Worm (Caenorhabditis elegans) whole organism, late embryonic: ENCODE results near the gene T14B4.1.
A peak's percentile ranks its signal among the peaks of the same experiment; 100 is the strongest.

Source experiments
- C08G9.2 ChIP-seq: sonication (generic microtip); optimal IDR thresholded peaks from 2 replicates; lab custom pipeline; 2016; ENCODE audit warnings: mild to moderate bottlenecking, missing genetic modification characterization, moderate library complexity, missing compliant biosample characterization
- C38D4.7 ChIP-seq: fragments of 200-800 bp; sonication (Bioruptor generic); optimal IDR thresholded peaks from 2 replicates; lab custom pipeline; 2018; ENCODE audit warnings: mild to moderate bottlenecking, missing genetic modification characterization, moderate library complexity, missing compliant biosample characterization
- F13H6.1 ChIP-seq: sonication (generic microtip); optimal IDR thresholded peaks from 2 replicates; lab custom pipeline; 2016; ENCODE audit warnings: missing genetic modification characterization, missing compliant biosample characterization
- K02D7.2 ChIP-seq: sonication (generic microtip); optimal IDR thresholded peaks from 2 replicates; lab custom pipeline; 2017; ENCODE audit warnings: mild to moderate bottlenecking, missing genetic modification characterization, missing compliant biosample characterization
- T23F11.4 ChIP-seq: fragments of 200-800 bp; sonication (Bioruptor generic); optimal IDR thresholded peaks from 2 replicates; lab custom pipeline; 2018; ENCODE audit warnings: mild to moderate bottlenecking, missing genetic modification characterization, missing compliant biosample characterization
- Y22D7AL.16 ChIP-seq: sonication (generic microtip); optimal IDR thresholded peaks from 2 replicates; lab custom pipeline; 2016; ENCODE audit warnings: missing genetic modification characterization, missing compliant biosample characterization
- ama-1 ChIP-seq: fragments of 150-350 bp; optimal IDR thresholded peaks from 2 replicates; lab custom pipeline; 2014
- ceh-14 ChIP-seq: sonication (generic microtip); optimal IDR thresholded peaks from 2 replicates; lab custom pipeline; 2016; ENCODE audit warnings: missing genotype, missing genetic modification characterization, missing compliant biosample characterization
- ceh-22 ChIP-seq: sonication (generic microtip); optimal IDR thresholded peaks from 2 replicates; lab custom pipeline; 2017; ENCODE audit warnings: missing biosample characterization, missing genetic modification characterization
- ceh-24 ChIP-seq: sonication (generic microtip); optimal IDR thresholded peaks from 2 replicates; lab custom pipeline; 2016; ENCODE audit warnings: mild to moderate bottlenecking, missing genetic modification characterization, missing compliant biosample characterization
- ceh-30 ChIP-seq: fragments of 150-350 bp; optimal IDR thresholded peaks from 2 replicates; lab custom pipeline; 2014; ENCODE audit warnings: missing biosample characterization, missing genetic modification characterization
- ceh-31 ChIP-seq: sonication (generic microtip); optimal IDR thresholded peaks from 2 replicates; lab custom pipeline; 2016; ENCODE audit warnings: missing genetic modification characterization, missing compliant biosample characterization
- ceh-34 ChIP-seq: sonication (generic microtip); optimal IDR thresholded peaks from 2 replicates; lab custom pipeline; 2016; ENCODE audit warnings: mild to moderate bottlenecking, missing genetic modification characterization, missing compliant biosample characterization
- ceh-45 ChIP-seq: fragments of 200-800 bp; sonication (Bioruptor generic); IDR thresholded peaks from 2 replicates; pipeline ENCODE4 v1.3.6; 2022; ENCODE audit warnings: missing genetic modification reagents, missing genetic modification characterization, missing compliant biosample characterization
- ceh-48 ChIP-seq: sonication (generic microtip); optimal IDR thresholded peaks from 2 replicates; lab custom pipeline; 2016; ENCODE audit warnings: missing genetic modification characterization, inconsistent platforms, missing compliant biosample characterization
- ceh-6 ChIP-seq: fragments of 200-800 bp; sonication (Bioruptor generic); optimal IDR thresholded peaks from 2 replicates; lab custom pipeline; 2018; ENCODE audit warnings: mild to moderate bottlenecking, missing genetic modification characterization, missing compliant biosample characterization
- ceh-9 ChIP-seq: sonication (generic microtip); optimal IDR thresholded peaks from 2 replicates; lab custom pipeline; 2016; ENCODE audit warnings: mild to moderate bottlenecking, missing genetic modification characterization, inconsistent platforms, missing compliant biosample characterization
- che-1 ChIP-seq: sonication (generic microtip); optimal IDR thresholded peaks from 2 replicates; lab custom pipeline; 2016; ENCODE audit warnings: mild to moderate bottlenecking, missing genetic modification characterization, missing compliant biosample characterization
- dmd-4 ChIP-seq: sonication (generic microtip); optimal IDR thresholded peaks from 2 replicates; lab custom pipeline; 2016; ENCODE audit warnings: borderline replicate concordance, missing genetic modification characterization, missing compliant biosample characterization
- dve-1 ChIP-seq: sonication (generic microtip); optimal IDR thresholded peaks from 2 replicates; lab custom pipeline; 2017; ENCODE audit warnings: antibody characterized with exemption, mild to moderate bottlenecking, missing genetic modification characterization, missing compliant biosample characterization
- elt-4 ChIP-seq: sonication (generic microtip); optimal IDR thresholded peaks from 2 replicates; lab custom pipeline; 2016; ENCODE audit warnings: missing genetic modification characterization, missing compliant biosample characterization
- ets-4 ChIP-seq: sonication (generic microtip); optimal IDR thresholded peaks from 2 replicates; lab custom pipeline; 2016; ENCODE audit warnings: missing genetic modification characterization, missing compliant biosample characterization
- eyg-1 ChIP-seq: sonication (generic microtip); optimal IDR thresholded peaks from 2 replicates; lab custom pipeline; 2016; ENCODE audit warnings: missing genotype, missing genetic modification characterization, missing compliant biosample characterization
- fkh-10 ChIP-seq: fragments of 150-350 bp; optimal IDR thresholded peaks from 2 replicates; lab custom pipeline; 2014; ENCODE audit warnings: missing biosample characterization, missing genetic modification reagents, missing genetic modification characterization
- fkh-6 ChIP-seq: sonication (generic microtip); optimal IDR thresholded peaks from 2 replicates; lab custom pipeline; 2016; ENCODE audit warnings: missing genetic modification characterization, missing compliant biosample characterization
- gmeb-2 ChIP-seq: sonication (generic microtip); optimal IDR thresholded peaks from 2 replicates; lab custom pipeline; 2016; ENCODE audit warnings: missing genetic modification characterization, inconsistent platforms, missing compliant biosample characterization
- hlh-15 ChIP-seq: sonication (generic microtip); optimal IDR thresholded peaks from 2 replicates; lab custom pipeline; 2016; ENCODE audit warnings: missing genetic modification characterization, missing compliant biosample characterization
- hlh-30 ChIP-seq: sonication (generic microtip); optimal IDR thresholded peaks from 2 replicates; lab custom pipeline; 2017; ENCODE audit warnings: antibody characterized with exemption, missing genetic modification characterization, missing compliant biosample characterization; ENCODE audit not compliant: insufficient read depth
- hlh-6 ChIP-seq: sonication (generic microtip); optimal IDR thresholded peaks from 2 replicates; lab custom pipeline; 2016; ENCODE audit warnings: missing genotype, missing genetic modification characterization, missing compliant biosample characterization
- hlh-8 ChIP-seq: sonication (generic microtip); optimal IDR thresholded peaks from 2 replicates; lab custom pipeline; 2016; ENCODE audit warnings: missing genotype, missing genetic modification characterization, missing compliant biosample characterization
- lim-6 ChIP-seq: sonication (generic microtip); optimal IDR thresholded peaks from 2 replicates; lab custom pipeline; 2016; ENCODE audit warnings: missing genetic modification characterization, missing compliant biosample characterization
- lin-11 ChIP-seq: fragments of 200-800 bp; sonication (Bioruptor generic); optimal IDR thresholded peaks from 2 replicates; lab custom pipeline; 2018; ENCODE audit warnings: mild to moderate bottlenecking, missing genetic modification characterization, missing compliant biosample characterization
- madf-2 ChIP-seq: sonication (generic microtip); optimal IDR thresholded peaks from 2 replicates; lab custom pipeline; 2017; ENCODE audit warnings: missing genetic modification characterization, missing compliant biosample characterization
- mec-3 ChIP-seq: sonication (generic microtip); optimal IDR thresholded peaks from 2 replicates; lab custom pipeline; 2016; ENCODE audit warnings: borderline replicate concordance, missing genetic modification characterization, missing compliant biosample characterization
- npax-4 ChIP-seq: sonication (generic microtip); optimal IDR thresholded peaks from 2 replicates; lab custom pipeline; 2016; ENCODE audit warnings: missing genetic modification characterization, missing compliant biosample characterization
- odd-2 ChIP-seq: sonication (generic microtip); optimal IDR thresholded peaks from 2 replicates; lab custom pipeline; 2017; ENCODE audit warnings: antibody characterized with exemption, mild to moderate bottlenecking, missing genetic modification characterization, missing compliant biosample characterization
- pax-1 ChIP-seq: fragments of 150-350 bp; optimal IDR thresholded peaks from 2 replicates; lab custom pipeline; 2014; ENCODE audit warnings: missing biosample characterization, missing genetic modification characterization
- pha-2 ChIP-seq: sonication (generic microtip); optimal IDR thresholded peaks from 2 replicates; lab custom pipeline; 2017; ENCODE audit warnings: mild to moderate bottlenecking, missing genetic modification characterization, missing compliant biosample characterization
- pha-4 ChIP-seq: fragments of 150-350 bp; optimal IDR thresholded peaks from 2 replicates; lab custom pipeline; 2018; ENCODE audit warnings: missing biosample characterization, missing genetic modification reagents, missing genetic modification characterization
- pqm-1 ChIP-seq: sonication (generic microtip); optimal IDR thresholded peaks from 2 replicates; lab custom pipeline; 2016; ENCODE audit warnings: missing genetic modification characterization, missing compliant biosample characterization
- pros-1 ChIP-seq: fragments of 150-350 bp; optimal IDR thresholded peaks from 2 replicates; lab custom pipeline; 2014; ENCODE audit warnings: missing biosample characterization, missing genetic modification reagents, missing genetic modification characterization
- ref-2 ChIP-seq: sonication (generic microtip); optimal IDR thresholded peaks from 2 replicates; lab custom pipeline; 2016; ENCODE audit warnings: missing genetic modification characterization, missing compliant biosample characterization
- rnt-1 ChIP-seq: sonication (generic microtip); optimal IDR thresholded peaks from 2 replicates; lab custom pipeline; 2016; ENCODE audit warnings: missing genetic modification characterization, missing compliant biosample characterization
- sox-2 ChIP-seq: fragments of 200-800 bp; sonication (Bioruptor generic); IDR thresholded peaks from 2 replicates; pipeline ENCODE4 v1.3.6; 2022; ENCODE audit warnings: missing genetic modification reagents, missing genetic modification characterization, missing compliant biosample characterization
- sox-4 ChIP-seq: sonication (generic microtip); optimal IDR thresholded peaks from 2 replicates; lab custom pipeline; 2017; ENCODE audit warnings: mild to moderate bottlenecking, missing genetic modification characterization, inconsistent platforms, missing compliant biosample characterization
- tbx-2 ChIP-seq: sonication (generic microtip); optimal IDR thresholded peaks from 2 replicates; lab custom pipeline; 2016; ENCODE audit warnings: missing genetic modification characterization, missing compliant biosample characterization
- tbx-7 ChIP-seq: sonication (generic microtip); optimal IDR thresholded peaks from 2 replicates; lab custom pipeline; 2016; ENCODE audit warnings: missing genotype, missing genetic modification characterization, missing compliant biosample characterization
- unc-42 ChIP-seq: sonication (generic microtip); optimal IDR thresholded peaks from 2 replicates; lab custom pipeline; 2016; ENCODE audit warnings: missing genotype, missing genetic modification characterization, missing compliant biosample characterization
- unc-55 ChIP-seq: sonication (generic microtip); optimal IDR thresholded peaks from 2 replicates; lab custom pipeline; 2017; ENCODE audit warnings: missing biosample characterization, missing genetic modification reagents, missing genetic modification characterization
- unc-86 ChIP-seq: sonication (generic microtip); optimal IDR thresholded peaks from 2 replicates; lab custom pipeline; 2016; ENCODE audit warnings: missing genetic modification characterization, missing compliant biosample characterization
- zip-5 ChIP-seq: sonication (generic microtip); optimal IDR thresholded peaks from 2 replicates; lab custom pipeline; 2016; ENCODE audit warnings: missing genetic modification characterization, missing compliant biosample characterization
- ztf-16 ChIP-seq: sonication (generic microtip); optimal IDR thresholded peaks from 2 replicates; lab custom pipeline; 2017; ENCODE audit warnings: missing genetic modification characterization, missing compliant biosample characterization

The T14B4.1 gene

DNA sequence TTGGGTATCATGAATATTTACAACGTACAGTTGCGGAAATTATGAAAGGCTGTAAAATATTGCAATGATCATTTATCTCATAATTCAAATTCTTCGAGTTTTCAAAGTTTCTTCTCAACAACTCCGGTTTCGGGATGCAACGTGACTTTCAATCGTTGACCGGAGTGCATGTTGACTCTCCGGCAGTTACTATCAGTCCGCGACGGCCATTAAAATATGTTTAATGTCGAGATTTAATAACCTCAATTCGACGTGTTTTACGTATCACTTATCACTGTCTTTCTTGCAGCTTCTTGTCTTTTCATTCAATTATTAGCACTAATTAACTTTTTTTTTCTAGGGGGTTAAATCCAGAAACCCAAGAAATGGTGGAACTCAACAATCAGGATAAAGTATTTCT, 18.5 kb upstream of the T14B4.1 start, which contains the start of gene tsp-10:
Gene tsp-10 (plus strand): TSS at position 366 of the 400 bp plus-strand sequence.
- TF ChIP-seq ceh-6 (GFP tag; lab: Kevin White, UChicago): no peak
- no peak for TF ChIP-seq ceh-34 (tag; lab: Kevin White, UChicago)
- no peak for TF ChIP-seq unc-42 (tag; lab: Kevin White, UChicago)
- TF ChIP-seq eyg-1 (tag; lab: Kevin White, UChicago): no peak

DNA sequence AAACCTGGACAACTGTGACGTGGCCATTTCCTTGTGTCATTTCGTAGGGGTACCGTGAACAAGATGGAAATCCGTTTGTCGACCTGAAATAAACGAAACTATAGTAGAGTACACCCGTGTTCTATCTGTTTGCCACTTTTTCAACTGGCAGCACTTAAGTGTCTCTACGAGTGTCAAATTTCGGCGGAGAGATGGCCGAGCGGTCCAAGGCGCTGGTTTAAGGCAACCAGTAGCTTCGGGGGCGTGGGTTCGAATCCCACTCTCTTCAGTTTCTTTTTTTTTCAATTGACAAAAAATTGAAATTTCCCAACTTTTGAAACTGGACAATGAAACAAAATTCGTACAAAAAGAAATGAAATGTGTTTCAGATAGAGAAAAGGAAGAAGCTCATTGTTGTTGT, 15.1 kb upstream of the T14B4.1 start:
- TF ChIP-seq ceh-48 (tag; lab: Kevin White, UChicago): peak; percentile 14
- no peak for TF ChIP-seq pqm-1 (tag; lab: Kevin White, UChicago)
- no peak for TF ChIP-seq npax-4 (tag; lab: Kevin White, UChicago)
- TF ChIP-seq elt-4 (tag; lab: Kevin White, UChicago): no peak
- peak; percentile 28 for TF ChIP-seq rnt-1 (tag; lab: Kevin White, UChicago)
- no peak for TF ChIP-seq ceh-9
- TF ChIP-seq ceh-31 (tag; lab: Kevin White, UChicago): peak; percentile 28
- TF ChIP-seq madf-2 (tag; lab: Kevin White, UChicago): no peak
- TF ChIP-seq pax-1 (tag; lab: Kevin White, UChicago): no peak
- peak; percentile 31 for TF ChIP-seq Y22D7AL.16 (tag; lab: Kevin White, UChicago)
- peak; percentile 14 for TF ChIP-seq lin-11 (tag; lab: Kevin White, UChicago)
- TF ChIP-seq pha-4: no peak
- TF ChIP-seq odd-2 (tag; lab: Kevin White, UChicago): no peak
- peak; percentile 39 for TF ChIP-seq C38D4.7 (GFP tag; lab: Kevin White, UChicago)
- TF ChIP-seq hlh-8 (tag; lab: Kevin White, UChicago): no peak
- TF ChIP-seq ztf-16 (tag; lab: Kevin White, UChicago): peak; percentile 16
- no peak for TF ChIP-seq dve-1 (tag; lab: Kevin White, UChicago)
- no peak for TF ChIP-seq hlh-30
- TF ChIP-seq gmeb-2 (tag; lab: Kevin White, UChicago): peak; percentile 20
- no peak for TF ChIP-seq pha-2 (tag; lab: Kevin White, UChicago)
- no peak for TF ChIP-seq K02D7.2 (tag; lab: Kevin White, UChicago)
- no peak for TF ChIP-seq ama-1
- TF ChIP-seq lim-6: no peak
- TF ChIP-seq F13H6.1 (tag; lab: Kevin White, UChicago): no peak
- no peak for TF ChIP-seq T23F11.4 (GFP tag; lab: Kevin White, UChicago)
- TF ChIP-seq ceh-45 (GFP tag; lab: Robert Waterston, UW): no peak
- no peak for TF ChIP-seq hlh-6 (tag; lab: Kevin White, UChicago)
- TF ChIP-seq dmd-4 (tag; lab: Kevin White, UChicago): peak; percentile 10
- TF ChIP-seq ceh-6 (GFP tag; lab: Kevin White, UChicago): peak; percentile 13
- no peak for TF ChIP-seq unc-42 (tag; lab: Kevin White, UChicago)
- no peak for TF ChIP-seq ceh-24 (tag; lab: Kevin White, UChicago)
- TF ChIP-seq eyg-1 (tag; lab: Kevin White, UChicago): no peak
- peak; percentile 21 for TF ChIP-seq ref-2 (tag; lab: Kevin White, UChicago)
- no peak for TF ChIP-seq fkh-6
- TF ChIP-seq tbx-2 (tag; lab: Kevin White, UChicago): peak; percentile 10
- peak; percentile 51 for TF ChIP-seq hlh-15 (tag; lab: Kevin White, UChicago)
- peak; percentile 38 for TF ChIP-seq che-1 (tag; lab: Kevin White, UChicago)
- TF ChIP-seq fkh-10: no peak
- no peak for TF ChIP-seq zip-5 (tag; lab: Kevin White, UChicago)
- TF ChIP-seq ceh-30 (tag; lab: Kevin White, UChicago): no peak
- no peak for TF ChIP-seq sox-4
- TF ChIP-seq ceh-14 (tag; lab: Kevin White, UChicago): no peak
- TF ChIP-seq ets-4 (tag; lab: Kevin White, UChicago): no peak
- TF ChIP-seq unc-55 (GFP tag; lab: Kevin White, UChicago): no peak
- TF ChIP-seq sox-2 (GFP tag; lab: Robert Waterston, UW): no peak
- no peak for TF ChIP-seq ceh-22 (tag; lab: Kevin White, UChicago)
- no peak for TF ChIP-seq mec-3 (tag; lab: Kevin White, UChicago)
- no peak for TF ChIP-seq tbx-7 (tag; lab: Kevin White, UChicago)
- no peak for TF ChIP-seq pros-1 (tag; lab: Kevin White, UChicago)
- TF ChIP-seq C08G9.2: no peak
- no peak for TF ChIP-seq unc-86
